Fruit fly (Drosophila melanogaster) whole organism, prepupa: ENCODE data around the gene SLIRP2.

ENCODE experiments used
- Blimp-1 ChIP-seq: fragments of 200-800 bp; sonication (Bioruptor generic); optimal IDR thresholded peaks from 3 replicates; lab custom pipeline; 2017; ENCODE audit warnings: missing biosample characterization, missing genetic modification characterization, mild to moderate bottlenecking, moderate library complexity, missing genetic modification reagents
- CG10631 ChIP-seq: fragments of 200-800 bp; sonication (Bioruptor generic); optimal IDR thresholded peaks from 2 replicates; lab custom pipeline; 2016; ENCODE audit warnings: missing biosample characterization, missing genetic modification characterization
- CG10669 ChIP-seq: fragments of 200-800 bp; sonication (Bioruptor generic); optimal IDR thresholded peaks from 3 replicates; lab custom pipeline; 2018; ENCODE audit warnings: missing biosample characterization, mild to moderate bottlenecking, missing genetic modification characterization, moderate library complexity
- CG11294 ChIP-seq: fragments of 200-800 bp; sonication (Bioruptor generic); IDR thresholded peaks from 2 replicates; pipeline ENCODE4 v1.3.6; 2022; ENCODE audit warnings: missing biosample characterization, missing genetic modification characterization
- CG11762 ChIP-seq: fragments of 200-800 bp; sonication (Bioruptor generic); optimal IDR thresholded peaks from 3 replicates; lab custom pipeline; 2016; ENCODE audit warnings: missing biosample characterization, missing genetic modification characterization; ENCODE audit not compliant: insufficient read depth
- CG11902 ChIP-seq: fragments of 200-800 bp; sonication (Bioruptor generic); optimal IDR thresholded peaks from 3 replicates; lab custom pipeline; 2016; ENCODE audit warnings: missing biosample characterization, missing genetic modification characterization
- CG1621 ChIP-seq: fragments of 200-800 bp; sonication (Bioruptor generic); optimal IDR thresholded peaks from 3 replicates; lab custom pipeline; 2018; ENCODE audit warnings: missing biosample characterization, mild to moderate bottlenecking, missing genetic modification characterization
- CG16779 ChIP-seq: fragments of 200-800 bp; sonication (Bioruptor generic); optimal IDR thresholded peaks from 3 replicates; lab custom pipeline; 2017; ENCODE audit warnings: missing biosample characterization, mild to moderate bottlenecking, missing genetic modification characterization
- CG3032 ChIP-seq: fragments of 200-800 bp; optimal IDR thresholded peaks from 2 replicates; lab custom pipeline; 2019; ENCODE audit warnings: missing biosample characterization, mild to moderate bottlenecking, missing genetic modification characterization, moderate library complexity
- CG32006 ChIP-seq: fragments of 200-800 bp; sonication (Bioruptor generic); optimal IDR thresholded peaks from 3 replicates; lab custom pipeline; 2017; ENCODE audit warnings: missing biosample characterization, mild to moderate bottlenecking, missing genetic modification characterization
- CG34406 ChIP-seq: fragments of 200-800 bp; sonication (Bioruptor generic); optimal IDR thresholded peaks from 3 replicates; lab custom pipeline; 2016; ENCODE audit warnings: missing biosample characterization, missing genetic modification characterization
- CG3919 ChIP-seq: fragments of 200-800 bp; sonication (Bioruptor generic); optimal IDR thresholded peaks from 3 replicates; lab custom pipeline; 2016; ENCODE audit warnings: missing biosample characterization, missing genetic modification characterization
- CG6163 ChIP-seq: fragments of 200-800 bp; sonication (Bioruptor generic); IDR thresholded peaks from 3 replicates; pipeline ENCODE4 v1.3.6; 2022; ENCODE audit warnings: missing biosample characterization, missing genetic modification characterization
- CG6792 ChIP-seq: fragments of 200-800 bp; sonication (Bioruptor generic); optimal IDR thresholded peaks from 3 replicates; lab custom pipeline; 2016; ENCODE audit warnings: missing biosample characterization, missing genetic modification characterization
- CG6808 ChIP-seq: fragments of 200-800 bp; sonication (Bioruptor generic); optimal IDR thresholded peaks from 3 replicates; lab custom pipeline; 2017; ENCODE audit warnings: missing biosample characterization, missing genetic modification characterization, mild to moderate bottlenecking, moderate library complexity, missing genetic modification reagents
- CG8119 ChIP-seq: fragments of 200-800 bp; sonication (Bioruptor generic); IDR thresholded peaks from 3 replicates; pipeline ENCODE4 v1.3.6; 2022; ENCODE audit warnings: missing biosample characterization, missing genetic modification characterization
- CG8319 ChIP-seq: fragments of 200-800 bp; sonication (Bioruptor generic); optimal IDR thresholded peaks from 3 replicates; lab custom pipeline; 2016; ENCODE audit warnings: missing biosample characterization, missing genetic modification characterization
- CG8632 ChIP-seq: fragments of 200-800 bp; sonication (Bioruptor generic); optimal IDR thresholded peaks from 3 replicates; lab custom pipeline; 2016; ENCODE audit warnings: missing biosample characterization, missing genetic modification characterization
- CG9139 ChIP-seq: fragments of 200-800 bp; sonication (Bioruptor generic); optimal IDR thresholded peaks from 3 replicates; lab custom pipeline; 2017; ENCODE audit warnings: missing biosample characterization, mild to moderate bottlenecking, missing genetic modification characterization
- Eip75B ChIP-seq: fragments of 200-800 bp; sonication (Bioruptor generic); optimal IDR thresholded peaks from 3 replicates; lab custom pipeline; 2016; ENCODE audit warnings: missing biosample characterization, missing genetic modification characterization
- Eip78C ChIP-seq: fragments of 200-800 bp; sonication (Bioruptor generic); peaks from one replicate; lab custom pipeline; 2016; ENCODE audit warnings: missing biosample characterization, missing genetic modification characterization
- Eip93F ChIP-seq: fragments of 200-800 bp; sonication (Bioruptor generic); optimal IDR thresholded peaks from 2 replicates; lab custom pipeline; 2016; ENCODE audit warnings: missing biosample characterization, mild to moderate bottlenecking, missing genetic modification characterization
- Ets21C ChIP-seq: fragments of 200-800 bp; sonication (Bioruptor generic); optimal IDR thresholded peaks from 3 replicates; lab custom pipeline; 2016; ENCODE audit warnings: missing biosample characterization, missing genetic modification characterization
- Ets96B ChIP-seq: fragments of 200-800 bp; optimal IDR thresholded peaks from 2 replicates; lab custom pipeline; 2019; ENCODE audit warnings: missing biosample characterization, mild to moderate bottlenecking, missing genetic modification characterization, moderate library complexity
- Gug ChIP-seq: fragments of 200-800 bp; sonication (Bioruptor generic); IDR thresholded peaks from 2 replicates; pipeline ENCODE4 v1.3.6; 2022; ENCODE audit warnings: missing biosample characterization, missing genetic modification characterization
- Hr38 ChIP-seq: sonication (Bioruptor generic); optimal IDR thresholded peaks from 2 replicates; lab custom pipeline; 2016; ENCODE audit warnings: missing biosample characterization, missing genetic modification characterization
- Hr39 ChIP-seq: fragments of 200-800 bp; sonication (Bioruptor generic); optimal IDR thresholded peaks from 2 replicates; lab custom pipeline; 2016; ENCODE audit warnings: missing biosample characterization, missing genetic modification characterization
- Hr4 ChIP-seq: fragments of 200-800 bp; sonication (Bioruptor generic); optimal IDR thresholded peaks from 3 replicates; lab custom pipeline; 2016; ENCODE audit warnings: missing biosample characterization, missing genetic modification characterization
- Lpt ChIP-seq: fragments of 200-800 bp; sonication (Bioruptor generic); optimal IDR thresholded peaks from 3 replicates; lab custom pipeline; 2016; ENCODE audit warnings: missing biosample characterization, missing genetic modification characterization
- Met ChIP-seq: fragments of 200-800 bp; sonication (Bioruptor generic); optimal IDR thresholded peaks from 3 replicates; lab custom pipeline; 2016; ENCODE audit warnings: missing biosample characterization, missing genetic modification characterization
- Smox ChIP-seq: fragments of 200-800 bp; sonication (Bioruptor generic); optimal IDR thresholded peaks from 3 replicates; lab custom pipeline; 2016; ENCODE audit warnings: missing biosample characterization, missing genetic modification characterization
- Sox102F ChIP-seq: fragments of 200-800 bp; sonication (Bioruptor generic); optimal IDR thresholded peaks from 2 replicates; lab custom pipeline; 2016; ENCODE audit warnings: missing biosample characterization, mild to moderate bottlenecking, missing genetic modification characterization
- Sox14 ChIP-seq: fragments of 200-800 bp; sonication (Bioruptor generic); optimal IDR thresholded peaks from 3 replicates; lab custom pipeline; 2016; ENCODE audit warnings: missing biosample characterization, missing genetic modification characterization
- Sox15 ChIP-seq: fragments of 200-800 bp; sonication (Bioruptor generic); optimal IDR thresholded peaks from 3 replicates; lab custom pipeline; 2016; ENCODE audit warnings: missing biosample characterization, missing genetic modification characterization
- achi ChIP-seq: fragments of 200-800 bp; sonication (Bioruptor generic); optimal IDR thresholded peaks from 3 replicates; lab custom pipeline; 2016; ENCODE audit warnings: missing biosample characterization, missing genetic modification characterization
- dac ChIP-seq: fragments of 200-800 bp; sonication (Bioruptor generic); optimal IDR thresholded peaks from 2 replicates; lab custom pipeline; 2017; ENCODE audit warnings: missing biosample characterization, mild to moderate bottlenecking, missing genetic modification characterization
- dsx ChIP-seq: fragments of 200-800 bp; optimal IDR thresholded peaks from 3 replicates; lab custom pipeline; 2019; ENCODE audit warnings: missing biosample characterization, mild to moderate bottlenecking, missing genetic modification characterization, moderate library complexity; ENCODE audit not compliant: poor library complexity, severe bottlenecking
- eg ChIP-seq: fragments of 200-800 bp; sonication (Bioruptor generic); IDR thresholded peaks from 3 replicates; pipeline ENCODE4 v1.3.6; 2022; ENCODE audit warnings: missing biosample characterization, missing genetic modification characterization
- fd59A ChIP-seq: fragments of 200-800 bp; sonication (Bioruptor generic); optimal IDR thresholded peaks from 2 replicates; lab custom pipeline; 2017; ENCODE audit warnings: missing biosample characterization, mild to moderate bottlenecking, missing genetic modification characterization, missing genetic modification reagents
- fkh ChIP-seq: fragments of 200-800 bp; sonication (Bioruptor generic); optimal IDR thresholded peaks from 3 replicates; lab custom pipeline; 2017; ENCODE audit warnings: missing biosample characterization, mild to moderate bottlenecking, missing genetic modification characterization, moderate library complexity
- net ChIP-seq: fragments of 200-800 bp; sonication (Bioruptor generic); optimal IDR thresholded peaks from 3 replicates; lab custom pipeline; 2016; ENCODE audit warnings: missing biosample characterization, missing genetic modification characterization
- salr ChIP-seq, 2 experiments: fragments of 200-800 bp; sonication (Bioruptor generic); optimal IDR thresholded peaks; 3 replicates each; lab custom pipeline; 2016 to 2018; ENCODE audit warnings: missing biosample characterization in 2 of 2, missing genetic modification characterization in 2 of 2, mild to moderate bottlenecking in 1 of 2
- spab ChIP-seq: fragments of 200-800 bp; sonication (Bioruptor generic); optimal IDR thresholded peaks from 2 replicates; lab custom pipeline; 2017; ENCODE audit warnings: missing biosample characterization, mild to moderate bottlenecking, missing genetic modification characterization, missing genetic modification reagents
- ss ChIP-seq, 2 experiments: fragments of 200-800 bp; sonication (Bioruptor generic); optimal IDR thresholded peaks; 2 replicates in 1 of 2; 3 replicates in 1 of 2; lab custom pipeline; 2017 to 2018; ENCODE audit warnings: mild to moderate bottlenecking in 2 of 2, missing biosample characterization in 2 of 2, missing genetic modification characterization in 2 of 2, moderate library complexity in 1 of 2
- svp ChIP-seq: fragments of 200-800 bp; sonication (Bioruptor generic); peaks from one replicate; lab custom pipeline; 2016; ENCODE audit warnings: missing biosample characterization, missing genetic modification characterization
- topi ChIP-seq: fragments of 200-800 bp; sonication (Bioruptor generic); optimal IDR thresholded peaks from 3 replicates; lab custom pipeline; 2016; ENCODE audit warnings: missing biosample characterization, missing genetic modification characterization

Gene SLIRP2

dm6 chr3R:8658688-8659087, 7.8 kb downstream of the SLIRP2 start:
- TF ChIP-seq CG6808 (GFP tag; lab: Kevin White, UChicago) (no peak), CG16779 (tag; lab: Kevin White, UChicago) (peak; percentile 0), eg (GFP tag; lab: Robert Waterston, UW) (peak; percentile 5; the same call in 1 of the 3 replicates), Eip75B (no peak), CG32006 (no peak), svp (no peak), Ets21C (GFP tag; lab: Kevin White, UChicago) (no peak), Eip78C (GFP tag; lab: Kevin White, UChicago) (no peak), CG3032 (tag; lab: Kevin White, UChicago) (no peak), Blimp-1 (GFP tag; lab: Kevin White, UChicago) (no peak), CG1621 (tag; lab: Kevin White, UChicago) (peak; percentile 94), dac (GFP tag; lab: Kevin White, UChicago) (no peak)

dm6 chr3R:8659200-8659897, 8.5 kb downstream of the SLIRP2 start:
- TF ChIP-seq CG6792 (GFP tag; lab: Kevin White, UChicago) = peak; percentile 36
- peak; percentile 5 for TF ChIP-seq fd59A (GFP tag; lab: Kevin White, UChicago)
- TF ChIP-seq achi (GFP tag; lab: Kevin White, UChicago) = peak; percentile 68
- TF ChIP-seq dac (GFP tag; lab: Kevin White, UChicago) = peak; percentile 7
- TF ChIP-seq CG8319 (GFP tag; lab: Kevin White, UChicago) = peak; percentile 12
- peak; percentile 29 for TF ChIP-seq fkh
- peak; percentile 73; the same call in 2 of the 3 replicates for TF ChIP-seq CG6163 (GFP tag; lab: Robert Waterston, UW)
- TF ChIP-seq CG11294 = no peak
- peak; percentile 74 for TF ChIP-seq Eip75B
- peak; percentile 78 for TF ChIP-seq Sox14 (GFP tag; lab: Kevin White, UChicago)
- peak; percentile 49 for TF ChIP-seq CG11762 (GFP tag; lab: Kevin White, UChicago)
- TF ChIP-seq Sox102F = peak; percentile 67
- peak; percentile 23 for TF ChIP-seq CG9139 (GFP tag; lab: Kevin White, UChicago)
- TF ChIP-seq CG32006 = peak; percentile 73
- TF ChIP-seq salr (GFP tag; optimal IDR thresholded peaks at IDR 0.05; lab: Kevin White, UChicago) = peak in 1 of 2 experiments; percentile 38
- peak; percentile 47 for TF ChIP-seq CG34406 (GFP tag; lab: Kevin White, UChicago)
- TF ChIP-seq dsx = peak; percentile 22
- TF ChIP-seq Met (GFP tag; lab: Kevin White, UChicago) = peak; percentile 74
- TF ChIP-seq CG10669 (GFP tag; lab: Kevin White, UChicago) = peak; percentile 62
- 0 out of 3 replicates have a peak, but pooled peaks have one; percentile 28 for TF ChIP-seq CG8119
- no peak for TF ChIP-seq Sox15
- peak; percentile 62 for TF ChIP-seq Lpt
- peak; percentile 52; the same call in 1 of the 2 replicates for TF ChIP-seq Gug (GFP tag; lab: Robert Waterston, UW)
- peak; percentile 62 for TF ChIP-seq topi
- peak; percentile 2 for TF ChIP-seq CG11902 (GFP tag; lab: Kevin White, UChicago)
- peak; percentile 45 for TF ChIP-seq Blimp-1 (GFP tag; lab: Kevin White, UChicago)
- TF ChIP-seq eg (GFP tag; lab: Robert Waterston, UW) = peak; percentile 60; the same call in 2 of the 3 replicates
- TF ChIP-seq CG3032 (tag; lab: Kevin White, UChicago) = peak; percentile 21
- TF ChIP-seq ss (GFP tag; optimal IDR thresholded peaks at IDR 0.05; lab: Kevin White, UChicago) = peak; percentile 50 to 59
- peak; percentile 62 for TF ChIP-seq Eip93F (GFP tag; lab: Kevin White, UChicago)
- TF ChIP-seq net (GFP tag; lab: Kevin White, UChicago) = peak; percentile 63
- peak; percentile 67 for TF ChIP-seq Hr39 (GFP tag; lab: Kevin White, UChicago)
- peak; percentile 67 for TF ChIP-seq Hr4 (GFP tag; lab: Kevin White, UChicago)
- TF ChIP-seq Smox (GFP tag; lab: Kevin White, UChicago) = peak; percentile 71
- peak; percentile 64 for TF ChIP-seq CG6808 (GFP tag; lab: Kevin White, UChicago)
- TF ChIP-seq Hr38 (GFP tag; lab: Kevin White, UChicago) = no peak
- peak; percentile 48 for TF ChIP-seq CG8632
- TF ChIP-seq CG16779 (tag; lab: Kevin White, UChicago) = peak; percentile 3
- TF ChIP-seq Eip78C (GFP tag; lab: Kevin White, UChicago) = peak; percentile 92
- peak; percentile 62 for TF ChIP-seq CG3919 (GFP tag; lab: Kevin White, UChicago)
- TF ChIP-seq CG10631 (GFP tag; lab: Kevin White, UChicago) = peak; percentile 55
- peak; percentile 58 for TF ChIP-seq spab (GFP tag; lab: Kevin White, UChicago)
- peak; percentile 15 for TF ChIP-seq Ets96B (tag; lab: Kevin White, UChicago)
